Worm (Caenorhabditis elegans) whole organism, late embryonic: Measurements from ENCODE around the gene Y71H2B.8.

Experiments
- K09A11.1 ChIP-seq: sonication (generic microtip); optimal IDR thresholded peaks from 2 replicates; lab custom pipeline; 2017; ENCODE audit warnings: antibody characterized with exemption, mild to moderate bottlenecking, missing genetic modification characterization, missing compliant biosample characterization; ENCODE audit not compliant: insufficient read depth
- T23F11.4 ChIP-seq: fragments of 200-800 bp; sonication (Bioruptor generic); optimal IDR thresholded peaks from 2 replicates; lab custom pipeline; 2018; ENCODE audit warnings: mild to moderate bottlenecking, missing genetic modification characterization, missing compliant biosample characterization
- ceh-14 ChIP-seq: sonication (generic microtip); optimal IDR thresholded peaks from 2 replicates; lab custom pipeline; 2016; ENCODE audit warnings: missing genotype, missing genetic modification characterization, missing compliant biosample characterization
- ceh-2 ChIP-seq: sonication (generic microtip); optimal IDR thresholded peaks from 2 replicates; lab custom pipeline; 2016; ENCODE audit warnings: missing genotype, missing genetic modification characterization, missing compliant biosample characterization
- ceh-45 ChIP-seq: fragments of 200-800 bp; sonication (Bioruptor generic); IDR thresholded peaks from 2 replicates; pipeline ENCODE4 v1.3.6; 2022; ENCODE audit warnings: missing genetic modification reagents, missing genetic modification characterization, missing compliant biosample characterization
- ceh-6 ChIP-seq: fragments of 200-800 bp; sonication (Bioruptor generic); optimal IDR thresholded peaks from 2 replicates; lab custom pipeline; 2018; ENCODE audit warnings: mild to moderate bottlenecking, missing genetic modification characterization, missing compliant biosample characterization
- ceh-9 ChIP-seq: sonication (generic microtip); optimal IDR thresholded peaks from 2 replicates; lab custom pipeline; 2016; ENCODE audit warnings: mild to moderate bottlenecking, missing genetic modification characterization, inconsistent platforms, missing compliant biosample characterization
- eyg-1 ChIP-seq: sonication (generic microtip); optimal IDR thresholded peaks from 2 replicates; lab custom pipeline; 2016; ENCODE audit warnings: missing genotype, missing genetic modification characterization, missing compliant biosample characterization
- fkh-6 ChIP-seq: sonication (generic microtip); optimal IDR thresholded peaks from 2 replicates; lab custom pipeline; 2016; ENCODE audit warnings: missing genetic modification characterization, missing compliant biosample characterization
- hlh-13 ChIP-seq: fragments of 200-800 bp; sonication (Bioruptor generic); optimal IDR thresholded peaks from 2 replicates; lab custom pipeline; 2018; ENCODE audit warnings: mild to moderate bottlenecking, missing genetic modification characterization, missing compliant biosample characterization
- lin-11 ChIP-seq: fragments of 200-800 bp; sonication (Bioruptor generic); optimal IDR thresholded peaks from 2 replicates; lab custom pipeline; 2018; ENCODE audit warnings: mild to moderate bottlenecking, missing genetic modification characterization, missing compliant biosample characterization
- nfya-1 ChIP-seq: sonication (generic microtip); optimal IDR thresholded peaks from 2 replicates; lab custom pipeline; 2017; ENCODE audit warnings: missing genetic modification characterization, mild to moderate bottlenecking, missing compliant biosample characterization, antibody characterized with exemption, moderate library complexity
- pat-9 ChIP-seq: fragments of 200-800 bp; sonication (Bioruptor generic); optimal IDR thresholded peaks from 2 replicates; lab custom pipeline; 2018; ENCODE audit warnings: mild to moderate bottlenecking, missing genetic modification characterization, moderate library complexity, missing compliant biosample characterization
- pax-1 ChIP-seq: fragments of 150-350 bp; optimal IDR thresholded peaks from 2 replicates; lab custom pipeline; 2014; ENCODE audit warnings: missing biosample characterization, missing genetic modification characterization
- sdc-2 ChIP-seq: sonication (generic microtip); optimal IDR thresholded peaks from 2 replicates; lab custom pipeline; 2016; ENCODE audit warnings: missing genotype, missing genetic modification characterization, missing compliant biosample characterization
- tbx-2 ChIP-seq: sonication (generic microtip); optimal IDR thresholded peaks from 2 replicates; lab custom pipeline; 2016; ENCODE audit warnings: missing genetic modification characterization, missing compliant biosample characterization
- unc-55 ChIP-seq: sonication (generic microtip); optimal IDR thresholded peaks from 2 replicates; lab custom pipeline; 2017; ENCODE audit warnings: missing biosample characterization, missing genetic modification reagents, missing genetic modification characterization

Gene Y71H2B.8

ce11 chrIII:2619559-2619958, 40.5 kb downstream of the Y71H2B.8 start, which contains the start of gene ppfr-4:
Gene ppfr-4, plus strand, starts transcription at chrIII:2619936.
- TF ChIP-seq pax-1 (tag; lab: Kevin White, UChicago): no peak

ce11 chrIII:2622870-2623269, 43.8 kb downstream of the Y71H2B.8 start, which contains the start of gene Y71H2B.2:
Gene Y71H2B.2, plus strand, starts transcription at chrIII:2623170.
- TF ChIP-seq tbx-2 (tag; lab: Kevin White, UChicago) (no peak), ceh-14 (tag; lab: Kevin White, UChicago) (no peak), ceh-6 (GFP tag; lab: Kevin White, UChicago) (no peak), fkh-6 (no peak), lin-11 (tag; lab: Kevin White, UChicago) (no peak), sdc-2 (tag; lab: Kevin White, UChicago) (no peak), pat-9 (no peak), nfya-1 (tag; lab: Kevin White, UChicago) (no peak), T23F11.4 (no peak), ceh-2 (no peak), eyg-1 (tag; lab: Kevin White, UChicago) (no peak)

- TF ChIP-seq hlh-13 (GFP tag; lab: Kevin White, UChicago): no peak
- no peak for TF ChIP-seq fkh-6
- no peak for TF ChIP-seq ceh-45 (GFP tag; lab: Robert Waterston, UW)
- no peak for TF ChIP-seq K09A11.1 (tag; lab: Kevin White, UChicago)
- no peak for TF ChIP-seq unc-55 (GFP tag; lab: Kevin White, UChicago)
- no peak for TF ChIP-seq ceh-9 (tag; lab: Kevin White, UChicago)
Observed at ce11 chrIII:2628690-2629089, 49.6 kb downstream of the Y71H2B.8 start, which contains the start of gene acbp-8. Gene acbp-8, plus strand, starts transcription at chrIII:2629013.
